Worm (Caenorhabditis elegans): ENCODE data around the gene crls-1.

crls-1 gene

ce11 chrIII:901148-901547 lies 8.6 kb downstream of the crls-1 start, which contains the start of gene sucl-2:
Gene sucl-2, minus strand, starts transcription at chrIII:901412.
- TF ChIP-seq klf-2 (GFP tag; conservative IDR thresholded peaks at IDR 0.05) (no peak), T22C8.4 (GFP tag; IDR thresholded peaks at IDR 0.05) (no peak), ztf-29 (GFP tag; IDR thresholded peaks at IDR 0.05) (no peak), med-1 (GFP tag; optimal IDR thresholded peaks at IDR 0.05; ENCODE audit: insufficient read depth) (no peak)

ce11 chrIII:900134-900533 lies 9.6 kb downstream of the crls-1 start:
- TF ChIP-seq ref-1 (GFP tag; conservative IDR thresholded peaks at IDR 0.05) (no peak), cog-1 (tag; optimal IDR thresholded peaks at IDR 0.05) (no peak), flt-1 (GFP tag; IDR thresholded peaks at IDR 0.05) (no peak), ztf-23 (GFP tag; IDR thresholded peaks at IDR 0.05) (no peak), tab-1 (GFP tag; IDR thresholded peaks at IDR 0.05) (no peak), ztf-29 (GFP tag; IDR thresholded peaks at IDR 0.05) (no peak), med-1 (GFP tag; optimal IDR thresholded peaks at IDR 0.05; ENCODE audit: insufficient read depth) (no peak), klf-2 (GFP tag; conservative IDR thresholded peaks at IDR 0.05) (no peak), T22C8.4 (GFP tag; IDR thresholded peaks at IDR 0.05) (no peak)

- TF ChIP-seq ref-1 (GFP tag; conservative IDR thresholded peaks at IDR 0.05) (no peak), flt-1 (GFP tag; IDR thresholded peaks at IDR 0.05) (no peak)
These were observed 12.8 kb downstream of the crls-1 start for ce11 chrIII:896904-897303.

- TF ChIP-seq klf-2 (GFP tag; conservative IDR thresholded peaks at IDR 0.05) (no peak), med-1 (GFP tag; optimal IDR thresholded peaks at IDR 0.05; ENCODE audit: insufficient read depth) (no peak), tab-1 (GFP tag; IDR thresholded peaks at IDR 0.05) (no peak), T22C8.4 (GFP tag; IDR thresholded peaks at IDR 0.05) (no peak), ztf-23 (GFP tag; IDR thresholded peaks at IDR 0.05) (no peak), flt-1 (GFP tag; IDR thresholded peaks at IDR 0.05) (no peak), ztf-29 (GFP tag; IDR thresholded peaks at IDR 0.05) (no peak), cog-1 (tag; optimal IDR thresholded peaks at IDR 0.05) (no peak)
These were observed 14.2 kb downstream of the crls-1 start, which contains the start of the genes ztf-18 and F23H11.2 for ce11 chrIII:895525-895924. Gene ztf-18, minus strand, starts transcription at chrIII:895712. Gene F23H11.2, plus strand, starts transcription at chrIII:895747.

DNA sequence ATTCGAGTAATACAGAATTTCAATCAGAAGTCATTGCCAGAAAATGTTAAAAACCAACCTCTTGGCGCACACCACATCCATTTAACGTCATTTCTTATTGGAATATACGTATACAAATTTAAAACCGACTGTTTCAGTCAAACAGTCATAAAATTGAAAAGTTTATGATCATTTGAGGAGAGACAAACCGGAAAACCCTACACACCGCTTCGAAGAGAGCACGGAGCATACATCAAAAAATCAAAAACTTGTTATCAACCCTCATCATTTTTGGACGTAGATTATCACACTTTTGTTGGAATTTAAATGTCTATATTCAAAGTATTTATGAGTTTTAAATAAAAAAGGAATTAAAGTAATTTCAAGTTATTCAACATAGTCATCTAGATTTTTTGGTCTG lies 18.7 kb downstream of the crls-1 start, which contains the start of gene T24C4.10:
T24C4.10 (minus strand) TSS at position 230 of the 400 bp plus-strand sequence.
- TF ChIP-seq cog-1 (tag; optimal IDR thresholded peaks at IDR 0.05) (no peak), ztf-29 (GFP tag; IDR thresholded peaks at IDR 0.05) (no peak), flt-1 (GFP tag; IDR thresholded peaks at IDR 0.05) (no peak), med-1 (GFP tag; optimal IDR thresholded peaks at IDR 0.05; ENCODE audit: insufficient read depth) (no peak), ztf-23 (GFP tag; IDR thresholded peaks at IDR 0.05) (no peak), ref-1 (GFP tag; conservative IDR thresholded peaks at IDR 0.05) (no peak), T22C8.4 (GFP tag; IDR thresholded peaks at IDR 0.05) (no peak), klf-2 (GFP tag; conservative IDR thresholded peaks at IDR 0.05) (no peak), tab-1 (GFP tag; IDR thresholded peaks at IDR 0.05) (no peak)

DNA sequence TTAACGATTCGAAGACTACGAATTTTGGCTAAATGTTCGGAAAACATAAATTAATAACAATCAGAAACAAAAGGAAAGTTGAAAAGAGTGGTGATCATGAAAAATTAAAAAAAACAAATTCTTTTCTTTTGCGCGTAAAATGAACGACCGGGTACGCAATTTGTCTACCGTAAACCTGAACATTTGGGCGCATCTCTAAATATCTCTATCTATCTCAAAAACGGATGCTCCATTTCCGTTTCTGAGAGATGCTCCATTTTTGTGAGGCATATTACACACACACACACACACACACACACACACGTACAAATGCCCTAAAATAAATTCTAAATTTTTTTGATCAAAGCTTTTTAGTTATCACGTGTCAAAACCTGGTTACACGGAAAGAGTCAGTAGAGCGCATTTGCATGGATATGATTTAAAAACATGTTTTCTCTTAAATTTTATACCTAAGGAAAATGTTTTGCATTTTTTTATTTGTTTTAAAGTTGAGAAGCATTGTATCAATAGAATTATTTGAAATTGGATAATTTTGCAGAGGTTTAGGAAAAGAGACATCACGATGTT lies 20.6 kb downstream of the crls-1 start:
- no peak for TF ChIP-seq med-1 (GFP tag; optimal IDR thresholded peaks at IDR 0.05; ENCODE audit: insufficient read depth)
- no peak for TF ChIP-seq ref-1 (GFP tag; conservative IDR thresholded peaks at IDR 0.05)
- no peak for TF ChIP-seq tab-1 (GFP tag; IDR thresholded peaks at IDR 0.05)
- no peak for TF ChIP-seq ztf-23 (GFP tag; IDR thresholded peaks at IDR 0.05)
- no peak for TF ChIP-seq klf-2 (GFP tag; conservative IDR thresholded peaks at IDR 0.05)
- no peak for TF ChIP-seq cog-1 (tag; optimal IDR thresholded peaks at IDR 0.05)
- TF ChIP-seq T22C8.4 (GFP tag; IDR thresholded peaks at IDR 0.05), result no peak
- no peak for TF ChIP-seq flt-1 (GFP tag; IDR thresholded peaks at IDR 0.05)
- no peak for TF ChIP-seq ztf-29 (GFP tag; IDR thresholded peaks at IDR 0.05)

ce11 chrIII:887874-888299 lies 21.8 kb downstream of the crls-1 start:
- TF ChIP-seq tab-1 (GFP tag; IDR thresholded peaks at IDR 0.05), result no peak
- TF ChIP-seq klf-2 (GFP tag; conservative IDR thresholded peaks at IDR 0.05), result no peak
- TF ChIP-seq cog-1 (tag; optimal IDR thresholded peaks at IDR 0.05), result peak; percentile 75
- 0 out of 2 replicates have a peak, but pooled peaks have one; percentile 34 for TF ChIP-seq flt-1 (GFP tag; IDR thresholded peaks at IDR 0.05)
- TF ChIP-seq ztf-29 (GFP tag; IDR thresholded peaks at IDR 0.05), result no peak
- TF ChIP-seq med-1 (GFP tag; optimal IDR thresholded peaks at IDR 0.05; ENCODE audit: insufficient read depth), result no peak
- peak; percentile 90 for TF ChIP-seq T22C8.4 (GFP tag; IDR thresholded peaks at IDR 0.05)
- no peak for TF ChIP-seq ref-1 (GFP tag; conservative IDR thresholded peaks at IDR 0.05)
- no peak for TF ChIP-seq ztf-23 (GFP tag; IDR thresholded peaks at IDR 0.05)

DNA sequence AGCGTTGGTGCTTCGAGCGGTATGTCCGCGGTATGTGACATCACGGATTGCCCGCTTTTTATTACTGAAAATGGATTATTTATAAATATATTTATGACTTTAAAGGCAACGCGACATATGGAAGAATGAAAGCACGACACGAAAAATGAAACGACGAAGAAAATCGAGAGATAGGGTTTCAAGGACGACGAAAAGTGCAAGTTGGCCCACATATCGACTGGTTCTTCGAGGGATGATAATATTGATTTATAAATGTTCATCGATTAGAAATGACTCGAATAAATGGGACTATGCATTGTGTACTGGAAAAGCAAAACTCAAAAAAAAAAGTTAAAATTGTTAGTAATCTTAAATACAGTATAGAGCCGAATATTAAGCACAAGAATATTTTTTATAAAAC lies 23.0 kb downstream of the crls-1 start, which contains the start of gene zer-1:
zer-1 (minus strand) TSS at position 68 of the 400 bp plus-strand sequence.
- TF ChIP-seq cog-1 (tag; optimal IDR thresholded peaks at IDR 0.05), result no peak
- no peak for TF ChIP-seq med-1 (GFP tag; optimal IDR thresholded peaks at IDR 0.05; ENCODE audit: insufficient read depth)
- no peak for TF ChIP-seq flt-1 (GFP tag; IDR thresholded peaks at IDR 0.05)
- no peak for TF ChIP-seq tab-1 (GFP tag; IDR thresholded peaks at IDR 0.05)

DNA sequence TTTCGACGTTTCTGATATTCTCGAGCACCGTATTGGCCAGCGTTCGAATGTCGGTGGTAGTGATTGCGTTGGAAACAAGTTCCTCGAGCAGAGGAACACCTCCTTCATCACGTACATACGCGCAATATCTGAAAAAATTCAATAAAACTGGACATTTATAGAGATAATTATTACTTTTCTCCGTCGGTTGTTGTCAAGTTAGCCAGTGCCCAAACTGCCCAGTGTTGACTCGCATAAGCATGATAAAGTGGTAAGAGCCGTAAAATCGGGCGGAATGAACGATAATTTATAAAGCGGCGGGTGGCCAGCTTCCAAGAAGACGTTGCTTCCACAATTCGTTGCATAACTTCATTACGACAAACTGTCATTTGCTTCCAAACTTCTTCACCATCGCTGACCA lies 26.1 kb downstream of the crls-1 start:
- TF ChIP-seq tab-1 (GFP tag; IDR thresholded peaks at IDR 0.05), result no peak
- TF ChIP-seq ztf-29 (GFP tag; IDR thresholded peaks at IDR 0.05), result no peak
- TF ChIP-seq cog-1 (tag; optimal IDR thresholded peaks at IDR 0.05), result no peak
- no peak for TF ChIP-seq med-1 (GFP tag; optimal IDR thresholded peaks at IDR 0.05; ENCODE audit: insufficient read depth)
- no peak for TF ChIP-seq ref-1 (GFP tag; conservative IDR thresholded peaks at IDR 0.05)
- TF ChIP-seq ztf-23 (GFP tag; IDR thresholded peaks at IDR 0.05), result no peak
- TF ChIP-seq klf-2 (GFP tag; conservative IDR thresholded peaks at IDR 0.05), result no peak
- no peak for TF ChIP-seq flt-1 (GFP tag; IDR thresholded peaks at IDR 0.05)
- TF ChIP-seq T22C8.4 (GFP tag; IDR thresholded peaks at IDR 0.05), result no peak

ce11 chrIII:881460-881859 lies 28.2 kb downstream of the crls-1 start:
- no peak for TF ChIP-seq cog-1 (tag; optimal IDR thresholded peaks at IDR 0.05)
- no peak for TF ChIP-seq T22C8.4 (GFP tag; IDR thresholded peaks at IDR 0.05)
- TF ChIP-seq ref-1 (GFP tag; conservative IDR thresholded peaks at IDR 0.05), result no peak
